Worm (Caenorhabditis elegans) whole organism, midembryonic: ENCODE measurements around the gene rnh-1.1.

Source experiments
- T22C8.4 ChIP-seq: fragments of 200-800 bp; sonication (Bioruptor generic); IDR thresholded peaks from 2 replicates; pipeline ENCODE4 v1.3.6; 2022; ENCODE audit warnings: missing genetic modification characterization, missing compliant biosample characterization
- cog-1 ChIP-seq: sonication (generic microtip); optimal IDR thresholded peaks from 2 replicates; lab custom pipeline; 2016; ENCODE audit warnings: missing genetic modification characterization, missing compliant biosample characterization
- flt-1 ChIP-seq: fragments of 200-800 bp; sonication (Bioruptor generic); IDR thresholded peaks from 2 replicates; pipeline ENCODE4 v1.3.6; 2022; ENCODE audit warnings: missing genetic modification characterization, missing compliant biosample characterization
- klf-2 ChIP-seq: fragments of 200-800 bp; sonication (Bioruptor generic); conservative IDR thresholded peaks from 2 replicates; pipeline ENCODE4 v1.3.6; 2022; ENCODE audit warnings: missing genetic modification reagents, missing genetic modification characterization, missing compliant biosample characterization
- med-1 ChIP-seq: sonication (generic microtip); optimal IDR thresholded peaks from 2 replicates; lab custom pipeline; 2017; ENCODE audit warnings: missing genetic modification characterization, mild to moderate bottlenecking, missing compliant biosample characterization, antibody characterized with exemption, missing genetic modification reagents; ENCODE audit not compliant: insufficient read depth
- ref-1 ChIP-seq: fragments of 200-800 bp; sonication (Bioruptor generic); conservative IDR thresholded peaks from 2 replicates; pipeline ENCODE4 v1.3.6; 2022; ENCODE audit warnings: missing genetic modification reagents, missing genetic modification characterization, missing compliant biosample characterization
- tab-1 ChIP-seq: fragments of 200-800 bp; sonication (Bioruptor generic); IDR thresholded peaks from 2 replicates; pipeline ENCODE4 v1.3.6; 2022; ENCODE audit warnings: missing genetic modification characterization, missing compliant biosample characterization
- ztf-23 ChIP-seq: fragments of 200-800 bp; sonication (Bioruptor generic); IDR thresholded peaks from 2 replicates; pipeline ENCODE4 v1.3.6; 2022; ENCODE audit warnings: missing genetic modification reagents, missing genetic modification characterization, missing compliant biosample characterization
- ztf-29 ChIP-seq: fragments of 200-800 bp; sonication (Bioruptor generic); IDR thresholded peaks from 2 replicates; pipeline ENCODE4 v1.3.6; 2022; ENCODE audit warnings: missing genetic modification reagents, missing genetic modification characterization, missing compliant biosample characterization

The rnh-1.1 gene

DNA sequence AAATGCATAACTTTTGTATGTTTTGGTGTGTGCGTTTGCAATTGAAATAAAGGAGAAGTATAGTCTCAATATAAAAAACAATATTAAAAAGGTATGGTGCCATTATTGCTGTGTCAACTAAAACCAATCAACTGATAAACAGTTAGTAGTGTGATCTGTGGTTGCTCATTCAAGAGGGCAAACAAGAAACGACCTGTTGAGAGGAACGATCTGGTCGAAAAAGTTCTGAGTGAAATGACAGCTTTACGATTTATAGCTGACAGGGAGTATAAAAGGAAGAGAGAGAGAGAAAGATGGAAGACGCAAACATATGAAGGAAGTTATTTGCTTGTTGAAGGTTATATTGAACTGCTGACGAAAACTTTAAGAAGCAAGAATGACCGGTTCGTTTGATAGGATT, 32.4 kb downstream of the rnh-1.1 start:
- TF ChIP-seq flt-1 (GFP tag; lab: Robert Waterston, UW) = no peak
- no peak for TF ChIP-seq cog-1 (tag; lab: Kevin White, UChicago)
- TF ChIP-seq ref-1 (GFP tag; lab: Robert Waterston, UW) = no peak
- TF ChIP-seq T22C8.4 (GFP tag; lab: Robert Waterston, UW) = no peak
- no peak for TF ChIP-seq tab-1
- no peak for TF ChIP-seq ztf-23
- TF ChIP-seq ztf-29 (GFP tag; lab: Robert Waterston, UW) = no peak
- no peak for TF ChIP-seq klf-2 (GFP tag; lab: Robert Waterston, UW)
- TF ChIP-seq med-1 = no peak

DNA sequence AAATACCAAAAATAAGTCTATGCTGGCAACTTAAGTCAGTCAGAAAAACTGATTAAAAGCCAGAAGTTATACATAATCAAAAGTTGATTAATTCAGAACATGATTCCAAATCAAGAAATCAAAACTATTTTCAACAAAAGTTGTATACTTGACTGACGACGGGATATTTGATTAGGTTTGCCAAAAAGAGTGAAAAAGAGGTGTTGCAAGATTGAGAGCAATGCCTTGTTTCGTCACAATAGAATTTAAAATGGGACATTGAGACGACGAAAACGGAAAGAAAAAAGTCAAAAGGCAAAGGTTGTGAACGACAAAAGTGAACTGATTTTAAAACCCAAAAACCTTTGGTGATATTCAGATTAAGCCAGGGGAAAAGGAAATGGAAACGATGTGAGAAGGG, 33.3 kb downstream of the rnh-1.1 start:
- no peak for TF ChIP-seq flt-1 (GFP tag; lab: Robert Waterston, UW)
- no peak for TF ChIP-seq T22C8.4 (GFP tag; lab: Robert Waterston, UW)
- TF ChIP-seq tab-1 = no peak
- TF ChIP-seq ztf-23 = no peak
- no peak for TF ChIP-seq ref-1 (GFP tag; lab: Robert Waterston, UW)
- TF ChIP-seq med-1 = no peak
- no peak for TF ChIP-seq cog-1 (tag; lab: Kevin White, UChicago)
- no peak for TF ChIP-seq ztf-29 (GFP tag; lab: Robert Waterston, UW)
- no peak for TF ChIP-seq klf-2 (GFP tag; lab: Robert Waterston, UW)

DNA sequence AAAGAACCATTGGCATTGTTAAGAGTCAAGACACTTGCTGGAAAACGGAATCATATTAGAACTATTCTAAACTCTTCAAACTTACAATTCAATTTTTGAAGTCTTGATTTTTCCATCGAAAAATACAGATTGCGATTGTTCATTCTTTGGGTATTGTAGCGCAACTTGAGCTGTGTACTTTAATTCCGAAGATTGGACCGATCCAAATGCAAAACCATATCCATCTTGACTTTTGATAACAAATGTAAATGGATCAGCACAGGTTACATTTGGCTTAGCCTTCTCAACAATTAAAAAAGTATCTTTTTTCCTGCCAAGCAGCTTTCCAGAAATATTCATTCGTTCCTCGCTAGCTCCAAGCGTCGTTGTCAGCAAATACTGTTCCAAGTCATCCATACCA, 35.3 kb downstream of the rnh-1.1 start:
- TF ChIP-seq ztf-29 (GFP tag; lab: Robert Waterston, UW) (no peak), ref-1 (GFP tag; lab: Robert Waterston, UW) (no peak), med-1 (no peak), ztf-23 (no peak), klf-2 (GFP tag; lab: Robert Waterston, UW) (no peak), T22C8.4 (GFP tag; lab: Robert Waterston, UW) (no peak), flt-1 (GFP tag; lab: Robert Waterston, UW) (no peak), tab-1 (no peak), cog-1 (tag; lab: Kevin White, UChicago) (no peak)

- TF ChIP-seq ztf-29 (GFP tag; lab: Robert Waterston, UW) = no peak
- TF ChIP-seq tab-1 = no peak
- TF ChIP-seq ztf-23 = no peak
- no peak for TF ChIP-seq klf-2 (GFP tag; lab: Robert Waterston, UW)
- no peak for TF ChIP-seq flt-1 (GFP tag; lab: Robert Waterston, UW)
- TF ChIP-seq cog-1 (tag; lab: Kevin White, UChicago) = no peak
- no peak for TF ChIP-seq ref-1 (GFP tag; lab: Robert Waterston, UW)
- TF ChIP-seq med-1 = no peak
- no peak for TF ChIP-seq T22C8.4 (GFP tag; lab: Robert Waterston, UW)
These were observed 36.0 kb downstream of the rnh-1.1 start, which contains the start of the genes ZK1290.11 and ZK1290.1 for ce11 chrII:7561494-7561893. Gene ZK1290.11 (minus strand): TSS chrII:7561594. Gene ZK1290.1 (plus strand): TSS chrII:7561764.

ce11 chrII:7562616-7563015, 37.1 kb downstream of the rnh-1.1 start:
- TF ChIP-seq klf-2 (GFP tag; lab: Robert Waterston, UW) (no peak), cog-1 (tag; lab: Kevin White, UChicago) (no peak), ztf-23 (no peak), tab-1 (no peak), flt-1 (GFP tag; lab: Robert Waterston, UW) (no peak), ztf-29 (GFP tag; lab: Robert Waterston, UW) (no peak), med-1 (no peak), T22C8.4 (GFP tag; lab: Robert Waterston, UW) (no peak)

ce11 chrII:7570305-7570704, 44.8 kb downstream of the rnh-1.1 start, which contains the start of gene F35D2.3:
Gene F35D2.3 (plus strand): TSS chrII:7570605.
- TF ChIP-seq ref-1 (GFP tag; lab: Robert Waterston, UW) (no peak), ztf-23 (no peak), cog-1 (tag; lab: Kevin White, UChicago) (no peak), klf-2 (GFP tag; lab: Robert Waterston, UW) (no peak)

- no peak for TF ChIP-seq T22C8.4 (GFP tag; lab: Robert Waterston, UW)
- TF ChIP-seq med-1 = no peak
- TF ChIP-seq ztf-29 (GFP tag; lab: Robert Waterston, UW) = no peak
- TF ChIP-seq ref-1 (GFP tag; lab: Robert Waterston, UW) = no peak
- TF ChIP-seq ztf-23 = no peak
- TF ChIP-seq flt-1 (GFP tag; lab: Robert Waterston, UW) = no peak
- no peak for TF ChIP-seq tab-1
- TF ChIP-seq cog-1 (tag; lab: Kevin White, UChicago) = no peak
- no peak for TF ChIP-seq klf-2 (GFP tag; lab: Robert Waterston, UW)
These were observed 45.3 kb downstream of the rnh-1.1 start for ce11 chrII:7570820-7571219.

- TF ChIP-seq ztf-29 (GFP tag; lab: Robert Waterston, UW) (no peak), ref-1 (GFP tag; lab: Robert Waterston, UW) (no peak), flt-1 (GFP tag; lab: Robert Waterston, UW) (no peak), med-1 (no peak), tab-1 (no peak), klf-2 (GFP tag; lab: Robert Waterston, UW) (no peak), cog-1 (tag; lab: Kevin White, UChicago) (no peak), ztf-23 (no peak), T22C8.4 (GFP tag; lab: Robert Waterston, UW) (no peak)
These were observed 48.6 kb downstream of the rnh-1.1 start, which contains the start of gene F35D2.2 for ce11 chrII:7574143-7574542. Gene F35D2.2 (plus strand): TSS chrII:7574443.

- no peak for TF ChIP-seq ztf-29 (GFP tag; lab: Robert Waterston, UW)
These were observed 50.1 kb downstream of the rnh-1.1 start, which contains the start of gene F35D2.1 for ce11 chrII:7575614-7576013. Gene F35D2.1 (plus strand): TSS chrII:7575914.

DNA sequence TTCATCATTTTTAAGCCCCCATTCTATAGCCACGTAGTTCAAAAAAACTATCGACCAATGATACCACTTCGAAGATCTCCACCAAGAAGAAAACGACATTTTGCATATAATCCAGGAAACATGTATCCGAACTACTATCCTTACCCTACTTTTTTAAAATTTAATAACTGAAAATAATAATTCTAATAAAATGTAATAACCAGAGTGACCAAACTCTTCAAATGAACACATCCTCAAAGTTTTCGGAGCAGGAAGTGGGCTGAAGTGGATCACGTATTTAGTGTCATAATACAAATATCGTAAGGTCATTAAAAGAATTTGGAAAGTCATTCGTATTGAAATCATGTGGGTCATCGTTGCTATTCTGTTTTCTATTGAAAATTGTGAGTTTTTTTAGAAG, 51.9 kb downstream of the rnh-1.1 start, which contains the start of gene F35D2.6:
Gene F35D2.6 (plus strand): TSS at position 301 of the 400 bp plus-strand sequence.
- TF ChIP-seq ztf-29 (GFP tag; lab: Robert Waterston, UW) = no peak
- no peak for TF ChIP-seq klf-2 (GFP tag; lab: Robert Waterston, UW)
- no peak for TF ChIP-seq ztf-23
- TF ChIP-seq ref-1 (GFP tag; lab: Robert Waterston, UW) = no peak
- TF ChIP-seq flt-1 (GFP tag; lab: Robert Waterston, UW) = no peak
- no peak for TF ChIP-seq med-1
- no peak for TF ChIP-seq cog-1 (tag; lab: Kevin White, UChicago)
- no peak for TF ChIP-seq tab-1
- no peak for TF ChIP-seq T22C8.4 (GFP tag; lab: Robert Waterston, UW)
